Worm (Caenorhabditis elegans) whole organism, L3 larva: Measurements from ENCODE around the gene htp-1.
A peak's percentile ranks its signal among the peaks of the same experiment; 100 is the strongest.

Experiments
- ama-1 ChIP-seq: fragments of 150-350 bp; optimal IDR thresholded peaks from 2 replicates; lab custom pipeline; 2018
- ceh-82 ChIP-seq: fragments of 150-350 bp; optimal IDR thresholded peaks from 2 replicates; lab custom pipeline; 2014; ENCODE audit warnings: missing biosample characterization, missing genetic modification characterization
- egl-5 ChIP-seq: fragments of 150-350 bp; optimal IDR thresholded peaks from 2 replicates; lab custom pipeline; 2017; ENCODE audit warnings: missing biosample characterization, missing genetic modification reagents, missing genetic modification characterization, inconsistent platforms
- jun-1 ChIP-seq: fragments of 150-350 bp; optimal IDR thresholded peaks from 2 replicates; lab custom pipeline; 2014; ENCODE audit warnings: missing biosample characterization, missing genetic modification reagents, missing genetic modification characterization
- mdl-1 ChIP-seq: fragments of 150-350 bp; optimal IDR thresholded peaks from 2 replicates; lab custom pipeline; 2014; ENCODE audit warnings: missing biosample characterization, missing genetic modification characterization
- nfya-1 ChIP-seq: sonication (generic microtip); optimal IDR thresholded peaks from 2 replicates; lab custom pipeline; 2017; ENCODE audit warnings: missing genetic modification characterization, mild to moderate bottlenecking, missing compliant biosample characterization, antibody characterized with exemption, moderate library complexity; ENCODE audit not compliant: insufficient read depth
- nhr-25 ChIP-seq: sonication (generic microtip); optimal IDR thresholded peaks from 2 replicates; lab custom pipeline; 2017; ENCODE audit warnings: missing biosample characterization, missing genetic modification characterization
- nhr-28 ChIP-seq: fragments of 150-350 bp; optimal IDR thresholded peaks from 2 replicates; lab custom pipeline; 2014; ENCODE audit warnings: missing biosample characterization, missing genetic modification characterization
- nhr-76 ChIP-seq: fragments of 150-350 bp; sonication (generic microtip); optimal IDR thresholded peaks from 5 replicates; lab custom pipeline; 2014; ENCODE audit warnings: missing biosample characterization, missing genetic modification characterization
- tbx-2 ChIP-seq: sonication (generic microtip); optimal IDR thresholded peaks from 2 replicates; lab custom pipeline; 2016; ENCODE audit warnings: mild to moderate bottlenecking, missing genetic modification characterization, missing compliant biosample characterization

DNA sequence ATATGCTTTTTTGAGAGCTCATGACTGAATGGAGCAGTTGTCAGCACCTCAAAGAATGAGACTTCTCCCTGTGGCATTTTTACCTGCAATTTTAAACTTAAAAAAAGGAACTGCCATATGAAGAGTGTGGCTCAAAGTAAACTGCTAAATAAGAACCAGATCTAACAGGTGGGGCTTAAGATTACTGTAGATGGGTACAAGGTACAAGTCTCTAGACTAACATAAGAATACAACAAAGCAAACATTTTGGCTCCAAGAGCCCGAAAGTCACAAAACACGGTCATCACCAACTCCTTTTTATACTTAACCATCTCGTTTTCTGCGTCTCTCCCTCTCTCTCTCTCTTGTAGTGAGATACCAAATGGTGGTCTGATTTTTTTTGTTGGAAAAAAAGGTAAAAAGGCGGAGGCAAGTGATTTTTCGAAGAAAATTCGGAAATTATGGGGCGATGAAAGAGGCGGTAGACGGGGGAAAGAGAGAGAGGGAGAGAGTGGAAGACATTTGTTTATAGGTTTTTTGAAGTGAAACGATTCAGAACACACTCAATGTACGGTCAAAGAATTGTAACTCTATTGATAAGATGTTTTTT lies 2.8 kb downstream of the htp-1 start, which contains the start of gene elo-6:
- no peak for TF ChIP-seq mdl-1 (tag; lab: Kevin White, UChicago)
- no peak for TF ChIP-seq nhr-28 (tag; lab: Kevin White, UChicago)
- no peak for TF ChIP-seq ceh-82
- no peak for TF ChIP-seq egl-5 (tag; lab: Kevin White, UChicago)
- no peak for TF ChIP-seq nfya-1 (tag; lab: Kevin White, UChicago)
- TF ChIP-seq tbx-2 (tag; lab: Kevin White, UChicago) = no peak
- no peak for TF ChIP-seq nhr-25 (tag; lab: Kevin White, UChicago)
- TF ChIP-seq ama-1 (lab: Kevin White, UChicago) = peak; percentile 77
- peak; percentile 28 for TF ChIP-seq jun-1
- TF ChIP-seq nhr-76 (tag; lab: Kevin White, UChicago) = no peak
